Worm (Caenorhabditis elegans): ENCODE measurements around the gene Y110A2AL.7.

- TF ChIP-seq eor-1 (tag; optimal IDR thresholded peaks at IDR 0.05) (no peak), ceh-82 (tag; optimal IDR thresholded peaks at IDR 0.05) (no peak), mdl-1 (tag; optimal IDR thresholded peaks at IDR 0.05) (no peak), R02D3.7 (tag; optimal IDR thresholded peaks at IDR 0.05) (no peak)
These were observed 10.9 kb downstream of the Y110A2AL.7 start for ce11 chrII:2832098-2832497.

All from whole organism, L3 larva.